Worm (Caenorhabditis elegans) whole organism, late embryonic: Measurements from ENCODE around the gene hot-6.

Experiments used
- C08G9.2 ChIP-seq: sonication (generic microtip); optimal IDR thresholded peaks from 2 replicates; lab custom pipeline; 2016; ENCODE audit warnings: mild to moderate bottlenecking, missing genetic modification characterization, moderate library complexity, missing compliant biosample characterization
- F13H6.1 ChIP-seq: sonication (generic microtip); optimal IDR thresholded peaks from 2 replicates; lab custom pipeline; 2016; ENCODE audit warnings: missing genetic modification characterization, missing compliant biosample characterization
- K02D7.2 ChIP-seq: sonication (generic microtip); optimal IDR thresholded peaks from 2 replicates; lab custom pipeline; 2017; ENCODE audit warnings: mild to moderate bottlenecking, missing genetic modification characterization, missing compliant biosample characterization
- ceh-18 ChIP-seq: sonication (generic microtip); optimal IDR thresholded peaks from 2 replicates; lab custom pipeline; 2016; ENCODE audit warnings: missing genetic modification characterization, missing compliant biosample characterization
- ceh-22 ChIP-seq: sonication (generic microtip); optimal IDR thresholded peaks from 2 replicates; lab custom pipeline; 2017; ENCODE audit warnings: missing biosample characterization, missing genetic modification characterization
- ceh-24 ChIP-seq: sonication (generic microtip); optimal IDR thresholded peaks from 2 replicates; lab custom pipeline; 2016; ENCODE audit warnings: mild to moderate bottlenecking, missing genetic modification characterization, missing compliant biosample characterization
- ceh-9 ChIP-seq: sonication (generic microtip); optimal IDR thresholded peaks from 2 replicates; lab custom pipeline; 2016; ENCODE audit warnings: mild to moderate bottlenecking, missing genetic modification characterization, inconsistent platforms, missing compliant biosample characterization
- dmd-4 ChIP-seq: sonication (generic microtip); optimal IDR thresholded peaks from 2 replicates; lab custom pipeline; 2016; ENCODE audit warnings: borderline replicate concordance, missing genetic modification characterization, missing compliant biosample characterization
- elt-4 ChIP-seq: sonication (generic microtip); optimal IDR thresholded peaks from 2 replicates; lab custom pipeline; 2016; ENCODE audit warnings: missing genetic modification characterization, missing compliant biosample characterization
- fkh-6 ChIP-seq: sonication (generic microtip); optimal IDR thresholded peaks from 2 replicates; lab custom pipeline; 2016; ENCODE audit warnings: missing genetic modification characterization, missing compliant biosample characterization
- lin-11 ChIP-seq: fragments of 200-800 bp; sonication (Bioruptor generic); optimal IDR thresholded peaks from 2 replicates; lab custom pipeline; 2018; ENCODE audit warnings: mild to moderate bottlenecking, missing genetic modification characterization, missing compliant biosample characterization
- nfya-1 ChIP-seq: sonication (generic microtip); optimal IDR thresholded peaks from 2 replicates; lab custom pipeline; 2017; ENCODE audit warnings: missing genetic modification characterization, mild to moderate bottlenecking, missing compliant biosample characterization, antibody characterized with exemption, moderate library complexity
- pag-3 ChIP-seq: sonication (generic microtip); optimal IDR thresholded peaks from 2 replicates; lab custom pipeline; 2016; ENCODE audit warnings: missing compliant biosample characterization, missing genetic modification characterization, borderline replicate concordance
- pax-1 ChIP-seq: fragments of 150-350 bp; optimal IDR thresholded peaks from 2 replicates; lab custom pipeline; 2014; ENCODE audit warnings: missing biosample characterization, missing genetic modification characterization
- pqm-1 ChIP-seq: sonication (generic microtip); optimal IDR thresholded peaks from 2 replicates; lab custom pipeline; 2016; ENCODE audit warnings: missing genetic modification characterization, missing compliant biosample characterization
- sdc-2 ChIP-seq: sonication (generic microtip); optimal IDR thresholded peaks from 2 replicates; lab custom pipeline; 2016; ENCODE audit warnings: missing genotype, missing genetic modification characterization, missing compliant biosample characterization
- sox-4 ChIP-seq: sonication (generic microtip); optimal IDR thresholded peaks from 2 replicates; lab custom pipeline; 2017; ENCODE audit warnings: mild to moderate bottlenecking, missing genetic modification characterization, inconsistent platforms, missing compliant biosample characterization
- tbx-2 ChIP-seq: sonication (generic microtip); optimal IDR thresholded peaks from 2 replicates; lab custom pipeline; 2016; ENCODE audit warnings: missing genetic modification characterization, missing compliant biosample characterization
- tbx-7 ChIP-seq: sonication (generic microtip); optimal IDR thresholded peaks from 2 replicates; lab custom pipeline; 2016; ENCODE audit warnings: missing genotype, missing genetic modification characterization, missing compliant biosample characterization
- unc-42 ChIP-seq: sonication (generic microtip); optimal IDR thresholded peaks from 2 replicates; lab custom pipeline; 2016; ENCODE audit warnings: missing genotype, missing genetic modification characterization, missing compliant biosample characterization
- unc-55 ChIP-seq: sonication (generic microtip); optimal IDR thresholded peaks from 2 replicates; lab custom pipeline; 2017; ENCODE audit warnings: missing biosample characterization, missing genetic modification reagents, missing genetic modification characterization

hot-6 gene

DNA sequence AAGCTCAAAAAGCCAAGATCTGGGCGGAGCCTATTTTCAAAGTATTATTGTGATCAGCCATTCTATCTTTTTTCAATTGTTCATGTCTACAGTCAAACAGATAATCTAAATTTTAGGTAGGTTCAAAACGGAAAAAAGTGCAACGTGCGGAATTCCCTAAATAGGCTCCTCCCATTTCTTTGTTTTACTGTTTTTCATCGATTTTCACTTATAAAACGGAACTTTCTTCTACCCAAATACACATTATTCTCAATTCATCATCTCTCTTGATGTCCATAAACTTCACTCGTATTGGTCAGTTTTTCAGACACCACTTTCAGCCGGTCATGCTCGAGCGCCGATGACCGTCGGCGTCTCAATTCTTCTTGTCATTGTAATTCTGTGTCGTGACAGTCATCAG lies 23.9 kb downstream of the hot-6 start, which contains the start of gene F53B7.7:
Gene F53B7.7 (plus strand): TSS at position 301 of the 400 bp plus-strand sequence.
- TF ChIP-seq sox-4: no peak
- TF ChIP-seq ceh-24 (tag; lab: Kevin White, UChicago): no peak
- TF ChIP-seq K02D7.2 (tag; lab: Kevin White, UChicago): no peak
- no peak for TF ChIP-seq lin-11
- TF ChIP-seq unc-55 (GFP tag; lab: Kevin White, UChicago): no peak
- no peak for TF ChIP-seq C08G9.2 (tag; lab: Kevin White, UChicago)

DNA sequence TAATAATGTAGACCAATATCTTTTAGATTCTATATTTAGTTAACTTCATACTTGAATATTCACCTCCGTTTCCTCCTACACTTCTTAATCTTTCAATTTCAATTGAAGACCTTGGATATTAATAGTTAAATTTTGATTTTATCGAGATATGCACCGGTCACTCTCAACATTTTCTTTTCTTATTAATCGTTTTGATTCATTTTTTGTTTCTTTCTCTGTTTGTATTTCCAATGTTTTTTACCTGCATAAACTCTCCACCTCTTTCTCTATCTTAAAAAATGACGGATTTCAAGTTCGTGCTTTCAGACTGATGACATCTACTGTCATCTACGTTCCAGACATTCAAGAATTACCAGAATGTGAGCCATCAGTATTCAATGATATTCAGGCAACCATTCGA lies 30.9 kb downstream of the hot-6 start, which contains the start of gene frpr-9:
Gene frpr-9 (plus strand): TSS at position 301 of the 400 bp plus-strand sequence.
- TF ChIP-seq nfya-1 (tag; lab: Kevin White, UChicago) (no peak), ceh-22 (tag; lab: Kevin White, UChicago) (no peak), unc-42 (tag; lab: Kevin White, UChicago) (no peak), elt-4 (tag; lab: Kevin White, UChicago) (no peak), unc-55 (GFP tag; lab: Kevin White, UChicago) (no peak)
- TF ChIP-seq, all 69 proteins: peak for 0

DNA sequence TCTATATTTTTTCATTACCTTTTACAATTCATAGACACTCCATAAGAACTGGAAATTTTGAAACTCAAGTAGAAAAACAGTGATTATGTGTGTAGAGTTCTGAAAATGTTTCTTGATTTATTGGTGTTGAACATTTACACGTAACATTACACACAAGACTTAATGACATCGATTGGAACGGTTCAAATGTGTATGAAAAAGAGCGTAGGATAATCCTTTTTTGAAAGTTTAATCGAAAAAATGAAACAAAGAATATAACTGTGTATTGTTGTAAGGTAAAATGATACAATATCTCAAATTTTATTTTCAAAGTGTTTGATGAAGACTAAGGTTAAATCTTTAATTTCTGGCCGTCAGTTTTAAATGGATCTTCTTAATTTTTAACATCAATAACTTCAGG lies 41.6 kb downstream of the hot-6 start, which contains the start of gene fig-1:
Gene fig-1 (minus strand): TSS at position 101 of the 400 bp plus-strand sequence.
- TF ChIP-seq elt-4 (tag; lab: Kevin White, UChicago): no peak
- TF ChIP-seq pax-1 (tag; lab: Kevin White, UChicago): no peak
- TF ChIP-seq tbx-7: no peak
- TF ChIP-seq ceh-9: no peak
- no peak for TF ChIP-seq pqm-1 (tag; lab: Kevin White, UChicago)
- TF ChIP-seq, all 69 proteins: peak for 0

DNA sequence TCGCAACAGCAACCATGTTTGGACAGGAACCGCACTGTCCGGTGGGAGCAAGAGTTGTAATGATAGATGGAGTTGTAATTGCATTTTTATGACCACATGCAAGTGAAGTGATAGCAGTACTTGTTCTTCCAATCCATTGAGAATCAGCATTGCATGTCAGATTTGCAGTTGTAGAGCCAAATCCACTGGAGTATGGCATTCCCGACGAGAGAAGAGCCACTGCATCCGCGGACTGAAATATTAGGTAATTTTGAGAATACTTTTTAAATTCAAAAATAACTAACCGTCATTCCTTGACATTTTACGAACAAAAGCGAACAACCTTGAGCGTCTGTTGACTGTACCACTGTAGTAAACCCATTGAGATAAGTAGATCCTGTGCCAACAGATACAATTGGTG lies 47.6 kb downstream of the hot-6 start:
- TF ChIP-seq fkh-6 (no peak), dmd-4 (no peak), sdc-2 (tag; lab: Kevin White, UChicago) (no peak), ceh-18 (tag; lab: Kevin White, UChicago) (no peak), pag-3 (tag; lab: Kevin White, UChicago) (no peak), tbx-2 (no peak), F13H6.1 (tag; lab: Kevin White, UChicago) (no peak), unc-42 (tag; lab: Kevin White, UChicago) (no peak)
